Fruit fly (Drosophila melanogaster) whole organism, pupa: ENCODE measurements around the gene CG6749.

Experiments used
- CG10348 ChIP-seq: fragments of 200-800 bp; sonication (Bioruptor generic); IDR thresholded peaks from 2 replicates; pipeline ENCODE4 v1.3.6; 2022; ENCODE audit warnings: missing biosample characterization, missing genetic modification characterization
- CG12605 ChIP-seq: fragments of 200-800 bp; sonication (Bioruptor generic); IDR thresholded peaks from 2 replicates; pipeline ENCODE4 v1.3.6; 2022; ENCODE audit warnings: missing biosample characterization, missing genetic modification characterization
- CG13204 ChIP-seq: fragments of 200-800 bp; sonication (Bioruptor generic); optimal IDR thresholded peaks from 2 replicates; lab custom pipeline; 2018; ENCODE audit warnings: missing biosample characterization, mild to moderate bottlenecking, missing genetic modification characterization, moderate library complexity
- CG14655 ChIP-seq: fragments of 200-800 bp; sonication (Bioruptor generic); optimal IDR thresholded peaks from 3 replicates; lab custom pipeline; 2017; ENCODE audit warnings: mild to moderate bottlenecking, missing biosample characterization, missing genetic modification reagents, missing genetic modification characterization
- CG15710 ChIP-seq: fragments of 200-800 bp; sonication (Bioruptor generic); optimal IDR thresholded peaks from 2 replicates; lab custom pipeline; 2018; ENCODE audit warnings: missing biosample characterization, mild to moderate bottlenecking, missing genetic modification characterization, moderate library complexity
- CG17806 ChIP-seq: fragments of 200-800 bp; sonication (Bioruptor generic); optimal IDR thresholded peaks from 2 replicates; lab custom pipeline; 2018; ENCODE audit warnings: missing biosample characterization, mild to moderate bottlenecking, missing genetic modification characterization, moderate library complexity
- CG32121 ChIP-seq: fragments of 200-800 bp; sonication (Bioruptor generic); IDR thresholded peaks from 2 replicates; pipeline ENCODE4 v1.3.6; 2022; ENCODE audit warnings: missing biosample characterization, missing genetic modification characterization
- CG34367 ChIP-seq: fragments of 200-800 bp; sonication (Bioruptor generic); optimal IDR thresholded peaks from 2 replicates; lab custom pipeline; 2018; ENCODE audit warnings: missing biosample characterization, mild to moderate bottlenecking, missing genetic modification characterization
- CG4496 ChIP-seq: fragments of 200-800 bp; sonication (Bioruptor generic); IDR thresholded peaks from 3 replicates; pipeline ENCODE4 v1.3.6; 2022; ENCODE audit warnings: missing biosample characterization, missing genetic modification characterization
- CG8159 ChIP-seq: fragments of 200-800 bp; sonication (Bioruptor generic); optimal IDR thresholded peaks from 3 replicates; lab custom pipeline; 2018; ENCODE audit warnings: missing biosample characterization, mild to moderate bottlenecking, missing genetic modification characterization, moderate library complexity
- CG8301 ChIP-seq: fragments of 200-800 bp; sonication (Bioruptor generic); optimal IDR thresholded peaks from 2 replicates; lab custom pipeline; 2018; ENCODE audit warnings: missing biosample characterization, mild to moderate bottlenecking, missing genetic modification characterization
- CG9948 ChIP-seq: fragments of 200-800 bp; sonication (Bioruptor generic); optimal IDR thresholded peaks from 2 replicates; lab custom pipeline; 2018; ENCODE audit warnings: missing biosample characterization, mild to moderate bottlenecking, missing genetic modification characterization, moderate library complexity
- D1 ChIP-seq: fragments of 200-800 bp; sonication (Bioruptor generic); optimal IDR thresholded peaks from 2 replicates; lab custom pipeline; 2018; ENCODE audit warnings: missing biosample characterization, mild to moderate bottlenecking, missing genetic modification characterization, moderate library complexity
- EcR ChIP-seq: fragments of 200-800 bp; sonication (Bioruptor generic); optimal IDR thresholded peaks from 3 replicates; lab custom pipeline; 2019; ENCODE audit warnings: missing biosample characterization, missing genetic modification characterization, mild to moderate bottlenecking, moderate library complexity, missing genetic modification reagents
- Ets98B ChIP-seq: fragments of 200-800 bp; sonication (Bioruptor generic); IDR thresholded peaks from 2 replicates; pipeline ENCODE4 v1.3.6; 2022; ENCODE audit warnings: missing biosample characterization, missing genetic modification characterization
- Pif1A ChIP-seq: fragments of 200-800 bp; sonication (Bioruptor generic); optimal IDR thresholded peaks from 3 replicates; lab custom pipeline; 2016; ENCODE audit warnings: missing biosample characterization, missing genetic modification characterization
- Pif1B ChIP-seq: fragments of 200-800 bp; sonication (Bioruptor generic); optimal IDR thresholded peaks from 3 replicates; lab custom pipeline; 2016; ENCODE audit warnings: missing biosample characterization, missing genetic modification characterization
- Snoo ChIP-seq: fragments of 200-800 bp; sonication (Bioruptor generic); optimal IDR thresholded peaks from 3 replicates; lab custom pipeline; 2017; ENCODE audit warnings: missing biosample characterization, mild to moderate bottlenecking, missing genetic modification characterization, inconsistent platforms
- fd96Ca ChIP-seq: fragments of 200-800 bp; sonication (Bioruptor generic); IDR thresholded peaks from 3 replicates; pipeline ENCODE4 v1.3.6; 2022; ENCODE audit warnings: missing biosample characterization, missing genetic modification characterization
- gl ChIP-seq: fragments of 200-800 bp; sonication (Bioruptor generic); optimal IDR thresholded peaks from 2 replicates; lab custom pipeline; 2018; ENCODE audit warnings: missing biosample characterization, mild to moderate bottlenecking, missing genetic modification characterization
- rn ChIP-seq: fragments of 200-800 bp; sonication (Bioruptor generic); IDR thresholded peaks from 2 replicates; pipeline ENCODE4 v1.3.6; 2022; ENCODE audit warnings: missing biosample characterization, missing genetic modification characterization

The CG6749 gene

dm6 chr3L:9690798-9691475 is 42.7 kb downstream of the CG6749 start:
- no peak for TF ChIP-seq CG15710 (tag; lab: Kevin White, UChicago)
- no peak for TF ChIP-seq CG10348
- peak; percentile 19 for TF ChIP-seq CG8301 (tag; lab: Kevin White, UChicago)
- TF ChIP-seq CG17806 (tag; lab: Kevin White, UChicago): no peak
- TF ChIP-seq CG32121: peak; percentile 91
- peak; percentile 37; the same call in 1 of the 3 replicates for TF ChIP-seq CG4496
- TF ChIP-seq CG9948 (tag; lab: Kevin White, UChicago): no peak
- TF ChIP-seq Ets98B (GFP tag; lab: Robert Waterston, UW): no peak; the same call in 1 of the 2 replicates
- TF ChIP-seq gl (tag; lab: Kevin White, UChicago): no peak
- no peak for TF ChIP-seq Pif1B (GFP tag; lab: Kevin White, UChicago)
- TF ChIP-seq CG12605: 0 out of 2 replicates have a peak, but pooled peaks have one; percentile 22
- no peak for TF ChIP-seq CG13204 (GFP tag; lab: Kevin White, UChicago)
- no peak for TF ChIP-seq Pif1A
- TF ChIP-seq D1: no peak
- TF ChIP-seq rn (GFP tag; lab: Robert Waterston, UW): no peak
- TF ChIP-seq EcR (GFP tag; lab: Kevin White, UChicago): no peak
- TF ChIP-seq Snoo: peak; percentile 9
- no peak for TF ChIP-seq CG34367 (tag; lab: Kevin White, UChicago)
- TF ChIP-seq fd96Ca (GFP tag; lab: Robert Waterston, UW): no peak
- peak; percentile 26 for TF ChIP-seq CG14655 (GFP tag; lab: Kevin White, UChicago)
- no peak for TF ChIP-seq CG8159 (tag; lab: Kevin White, UChicago)

DNA sequence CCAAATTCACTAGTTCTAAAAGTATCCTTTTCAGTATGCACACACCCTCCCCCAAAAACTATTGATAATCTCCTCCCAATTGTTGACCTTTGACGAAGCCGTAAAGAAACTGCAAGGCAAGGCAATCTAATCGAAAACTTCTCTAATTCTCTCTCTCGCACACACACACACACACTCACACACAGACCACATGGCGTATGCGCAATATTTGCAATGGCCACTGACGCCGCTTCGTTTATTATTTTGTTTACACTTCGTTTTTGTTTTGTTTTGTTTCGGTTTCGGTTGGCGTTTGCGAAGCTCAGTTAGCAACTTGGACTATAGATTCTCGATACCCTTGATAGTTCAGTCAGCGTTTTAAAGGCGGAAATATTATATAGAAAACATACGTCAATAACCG is 43.8 kb downstream of the CG6749 start:
- TF ChIP-seq Ets98B (GFP tag; lab: Robert Waterston, UW): no peak
- no peak for TF ChIP-seq Pif1A
- no peak for TF ChIP-seq CG17806 (tag; lab: Kevin White, UChicago)
- TF ChIP-seq CG13204 (GFP tag; lab: Kevin White, UChicago): no peak
- TF ChIP-seq CG32121: no peak
- no peak for TF ChIP-seq CG15710 (tag; lab: Kevin White, UChicago)
- TF ChIP-seq rn (GFP tag; lab: Robert Waterston, UW): no peak
- TF ChIP-seq Snoo: no peak
- no peak for TF ChIP-seq CG8159 (tag; lab: Kevin White, UChicago)
- no peak for TF ChIP-seq Pif1B (GFP tag; lab: Kevin White, UChicago)
- no peak for TF ChIP-seq CG9948 (tag; lab: Kevin White, UChicago)
- TF ChIP-seq CG12605: no peak
- no peak for TF ChIP-seq CG8301 (tag; lab: Kevin White, UChicago)
- TF ChIP-seq D1: no peak
- TF ChIP-seq CG34367 (tag; lab: Kevin White, UChicago): no peak
- TF ChIP-seq CG10348: no peak
- TF ChIP-seq CG4496: no peak
- TF ChIP-seq fd96Ca (GFP tag; lab: Robert Waterston, UW): no peak
- no peak for TF ChIP-seq CG14655 (GFP tag; lab: Kevin White, UChicago)
- no peak for TF ChIP-seq gl (tag; lab: Kevin White, UChicago)

DNA sequence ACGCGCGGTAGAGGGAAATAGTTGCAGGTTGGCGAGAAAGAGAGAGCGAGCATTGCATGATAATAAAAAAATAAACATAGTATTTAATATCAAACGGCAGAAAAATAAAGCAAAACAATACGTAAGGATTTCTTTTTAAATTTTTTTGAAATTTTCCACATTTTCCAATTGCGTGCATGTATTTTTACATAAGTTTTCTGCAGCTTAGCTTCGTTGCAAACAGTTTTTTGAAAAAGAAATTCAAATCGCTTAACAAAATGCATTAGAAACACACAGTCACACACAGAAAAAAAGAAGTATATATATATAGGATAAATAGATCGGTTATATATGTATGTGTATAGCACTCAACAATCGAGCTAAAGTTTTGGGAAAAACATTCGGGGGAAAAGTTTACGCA is 44.9 kb downstream of the CG6749 start:
- TF ChIP-seq CG34367 (tag; lab: Kevin White, UChicago) (no peak), CG8301 (tag; lab: Kevin White, UChicago) (no peak), CG12605 (no peak), Pif1B (GFP tag; lab: Kevin White, UChicago) (no peak), D1 (no peak), CG32121 (no peak), CG10348 (no peak)
- TF ChIP-seq, all 21 proteins: peak for 0

DNA sequence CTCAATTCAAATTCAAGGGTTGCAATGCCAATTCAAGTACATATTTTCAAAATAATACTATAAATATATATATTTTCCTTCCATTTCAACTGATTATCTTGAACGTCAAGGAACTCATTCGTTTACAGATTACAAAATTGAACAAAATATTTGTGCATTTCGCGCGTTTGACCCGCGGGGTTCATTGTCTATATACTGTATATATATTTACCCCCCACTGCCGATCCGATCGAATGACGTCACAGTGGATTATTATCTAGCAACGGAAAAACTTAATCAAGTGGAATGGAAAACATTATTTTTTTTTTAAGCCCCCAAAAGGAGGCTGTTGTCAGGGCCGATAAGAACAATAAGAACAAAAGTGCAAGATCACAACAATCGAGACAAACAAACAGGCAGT is 46.1 kb downstream of the CG6749 start:
- no peak for TF ChIP-seq CG8159 (tag; lab: Kevin White, UChicago)
- TF ChIP-seq D1: no peak
- TF ChIP-seq CG13204 (GFP tag; lab: Kevin White, UChicago): no peak
- no peak for TF ChIP-seq CG12605
- TF ChIP-seq fd96Ca (GFP tag; lab: Robert Waterston, UW): no peak
- TF ChIP-seq CG14655 (GFP tag; lab: Kevin White, UChicago): no peak
- TF ChIP-seq Ets98B (GFP tag; lab: Robert Waterston, UW): no peak
- no peak for TF ChIP-seq Pif1B (GFP tag; lab: Kevin White, UChicago)
- no peak for TF ChIP-seq gl (tag; lab: Kevin White, UChicago)
- no peak for TF ChIP-seq CG9948 (tag; lab: Kevin White, UChicago)
- no peak for TF ChIP-seq CG8301 (tag; lab: Kevin White, UChicago)
- TF ChIP-seq, all 21 proteins: peak for 0

dm6 chr3L:9684871-9685270 is 48.7 kb downstream of the CG6749 start, which contains the start of gene CG16719:
Gene CG16719, plus strand, starts transcription at chr3L:9685171.
- TF ChIP-seq EcR (GFP tag; lab: Kevin White, UChicago) (no peak), D1 (no peak), CG34367 (tag; lab: Kevin White, UChicago) (no peak), CG15710 (tag; lab: Kevin White, UChicago) (no peak), CG13204 (GFP tag; lab: Kevin White, UChicago) (no peak), Pif1B (GFP tag; lab: Kevin White, UChicago) (no peak), gl (tag; lab: Kevin White, UChicago) (no peak), Pif1A (no peak), rn (GFP tag; lab: Robert Waterston, UW) (no peak), CG32121 (no peak), CG17806 (tag; lab: Kevin White, UChicago) (no peak), CG8301 (tag; lab: Kevin White, UChicago) (no peak), CG12605 (no peak), Ets98B (GFP tag; lab: Robert Waterston, UW) (no peak), CG9948 (tag; lab: Kevin White, UChicago) (no peak), CG10348 (no peak), CG8159 (tag; lab: Kevin White, UChicago) (no peak)
